Worm (Caenorhabditis elegans) whole organism, early embryonic: ENCODE results near the gene ify-1.
A peak's percentile ranks its signal among the peaks of the same experiment; 100 is the strongest.

Source experiments
- B0310.2 ChIP-seq: sonication (generic microtip); optimal IDR thresholded peaks from 2 replicates; lab custom pipeline; 2016; ENCODE audit warnings: mild to moderate bottlenecking, missing genetic modification characterization, missing compliant biosample characterization
- F13C5.2 ChIP-seq: sonication (generic microtip); optimal IDR thresholded peaks from 2 replicates; lab custom pipeline; 2017; ENCODE audit warnings: mild to moderate bottlenecking, missing genetic modification characterization, inconsistent platforms, missing compliant biosample characterization
- aly-1 ChIP-seq: sonication (generic microtip); optimal IDR thresholded peaks from 2 replicates; lab custom pipeline; 2016; ENCODE audit warnings: missing genetic modification characterization, missing compliant biosample characterization
- ama-1 ChIP-seq: fragments of 150-350 bp; optimal IDR thresholded peaks from 2 replicates; lab custom pipeline; 2014
- ceh-13 ChIP-seq: fragments of 200-800 bp; sonication (Bioruptor generic); optimal IDR thresholded peaks from 2 replicates; lab custom pipeline; 2018; ENCODE audit warnings: mild to moderate bottlenecking, missing genetic modification characterization, missing compliant biosample characterization
- ceh-36 ChIP-seq: sonication (generic microtip); optimal IDR thresholded peaks from 2 replicates; lab custom pipeline; 2016; ENCODE audit warnings: missing genetic modification characterization, inconsistent platforms, missing compliant biosample characterization
- ets-7 ChIP-seq: sonication (generic microtip); optimal IDR thresholded peaks from 2 replicates; lab custom pipeline; 2016; ENCODE audit warnings: missing genotype, missing genetic modification characterization, missing compliant biosample characterization
- flt-1 ChIP-seq: fragments of 200-800 bp; sonication (Bioruptor generic); IDR thresholded peaks from 2 replicates; pipeline ENCODE4 v1.3.6; 2022; ENCODE audit warnings: missing genetic modification characterization, missing compliant biosample characterization
- hmbx-1 ChIP-seq: sonication (generic microtip); optimal IDR thresholded peaks from 2 replicates; lab custom pipeline; 2016; ENCODE audit warnings: mild to moderate bottlenecking, missing genetic modification characterization, missing compliant biosample characterization
- hmg-4 ChIP-seq: fragments of 200-800 bp; sonication (Bioruptor generic); optimal IDR thresholded peaks from 2 replicates; lab custom pipeline; 2018; ENCODE audit warnings: mild to moderate bottlenecking, missing genetic modification characterization, missing compliant biosample characterization
- hnd-1 ChIP-seq: sonication (generic microtip); optimal IDR thresholded peaks from 2 replicates; lab custom pipeline; 2016; ENCODE audit warnings: missing genetic modification characterization, missing compliant biosample characterization
- pes-1 ChIP-seq: fragments of 200-800 bp; sonication (Bioruptor generic); IDR thresholded peaks from 2 replicates; pipeline ENCODE4 v1.3.6; 2022; ENCODE audit warnings: missing genetic modification reagents, missing genetic modification characterization, missing compliant biosample characterization
- scrt-1 ChIP-seq: fragments of 200-800 bp; sonication (Bioruptor generic); IDR thresholded peaks from 2 replicates; pipeline ENCODE4 v1.3.6; 2022; ENCODE audit warnings: missing genetic modification characterization, missing compliant biosample characterization
- sea-1 ChIP-seq: fragments of 200-800 bp; sonication (Bioruptor generic); conservative IDR thresholded peaks from 2 replicates; pipeline ENCODE4 v1.3.6; 2022; ENCODE audit warnings: missing genetic modification characterization, missing compliant biosample characterization
- tbx-11 ChIP-seq: fragments of 200-800 bp; sonication (Bioruptor generic); IDR thresholded peaks from 2 replicates; pipeline ENCODE4 v1.3.6; 2022; ENCODE audit warnings: missing genetic modification characterization, missing compliant biosample characterization
- tbx-37 ChIP-seq: fragments of 200-800 bp; sonication (Bioruptor generic); conservative IDR thresholded peaks from 2 replicates; pipeline ENCODE4 v1.3.6; 2022; ENCODE audit warnings: missing genetic modification reagents, missing genetic modification characterization, missing compliant biosample characterization
- tra-4 ChIP-seq: sonication (generic microtip); optimal IDR thresholded peaks from 2 replicates; lab custom pipeline; 2017; ENCODE audit warnings: missing genetic modification characterization, missing compliant biosample characterization

Gene ify-1

DNA sequence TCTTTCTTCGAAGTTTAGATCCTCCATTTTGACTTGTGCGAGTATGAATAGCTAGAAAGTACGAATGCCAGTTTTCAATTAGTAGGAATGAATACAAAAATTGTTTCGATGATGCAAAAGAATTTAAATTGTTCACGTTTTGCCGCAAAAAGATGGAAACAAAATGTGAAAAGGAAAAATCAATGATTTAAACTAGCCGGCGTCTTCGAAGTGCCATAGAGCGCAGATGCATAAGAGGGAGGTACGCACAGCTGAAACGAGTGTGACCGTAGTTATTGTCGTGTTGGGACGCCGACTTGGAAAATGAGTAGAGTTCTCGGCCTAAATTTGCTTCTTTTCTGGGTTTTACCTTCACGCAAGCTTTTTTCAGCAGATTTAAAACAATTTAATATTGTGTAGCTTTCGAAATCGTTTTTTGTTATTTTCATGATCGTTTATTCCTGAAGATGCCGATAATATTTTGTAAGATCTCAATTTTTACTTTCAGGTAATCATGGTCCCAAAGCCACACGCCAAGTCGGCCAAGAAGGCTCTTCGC lies at the start of gene ify-1, which contains the start of gene rpl-22:
Gene ify-1 (minus strand): TSS at position 51 of the 538 bp plus-strand sequence.
Gene rpl-22 (plus strand): TSS at position 488 of the 538 bp plus-strand sequence.
- peak; percentile 65 for TF ChIP-seq hmg-4 (GFP tag; lab: Kevin White, UChicago)
- TF ChIP-seq flt-1 (GFP tag; lab: Robert Waterston, UW), result peak; percentile 69; the same call in 1 of the 2 replicates
- peak; percentile 56; the same call in 1 of the 2 replicates for TF ChIP-seq tbx-37
- TF ChIP-seq ets-7 (tag; lab: Kevin White, UChicago), result no peak
- TF ChIP-seq F13C5.2 (tag; lab: Kevin White, UChicago), result peak; percentile 83

DNA sequence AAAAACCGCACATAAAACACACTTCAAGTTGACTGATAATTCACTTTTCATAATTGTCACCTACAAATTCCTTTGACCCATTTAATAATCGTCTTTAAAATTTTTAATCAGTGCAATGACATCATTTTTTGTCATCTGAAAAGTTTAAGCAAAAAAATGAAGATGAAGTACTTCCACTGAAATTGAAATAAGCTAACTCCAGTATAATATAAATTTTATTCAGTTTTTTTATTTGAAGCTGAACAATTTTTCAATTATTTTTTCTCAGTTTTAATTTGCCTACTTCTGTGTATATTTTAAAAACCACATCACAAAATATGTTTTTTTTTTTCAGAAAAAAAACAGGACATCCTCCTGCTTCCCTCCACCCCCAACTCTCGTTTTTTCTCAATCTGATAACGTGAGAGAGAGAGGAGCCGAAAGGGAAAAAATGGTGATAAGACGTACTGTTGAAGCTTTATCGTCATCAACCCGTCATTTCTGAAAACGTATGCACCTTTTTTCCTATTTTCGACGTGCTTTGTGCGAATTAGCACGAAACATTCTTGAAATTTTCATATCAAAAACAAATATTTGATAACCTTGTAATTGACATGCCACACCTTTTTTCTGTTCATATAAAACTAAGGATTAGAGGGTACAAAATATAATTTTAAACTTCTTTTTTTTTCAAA lies 48.9 kb upstream of the ify-1 start, which contains the start of the genes C04G6.11 and mpk-2:
Gene C04G6.11 (minus strand): TSS at position 51 of the 674 bp plus-strand sequence.
Gene mpk-2 (plus strand): TSS at position 335 of the 674 bp plus-strand sequence.
- no peak for TF ChIP-seq hmg-4 (GFP tag; lab: Kevin White, UChicago)
- no peak for TF ChIP-seq pes-1

DNA sequence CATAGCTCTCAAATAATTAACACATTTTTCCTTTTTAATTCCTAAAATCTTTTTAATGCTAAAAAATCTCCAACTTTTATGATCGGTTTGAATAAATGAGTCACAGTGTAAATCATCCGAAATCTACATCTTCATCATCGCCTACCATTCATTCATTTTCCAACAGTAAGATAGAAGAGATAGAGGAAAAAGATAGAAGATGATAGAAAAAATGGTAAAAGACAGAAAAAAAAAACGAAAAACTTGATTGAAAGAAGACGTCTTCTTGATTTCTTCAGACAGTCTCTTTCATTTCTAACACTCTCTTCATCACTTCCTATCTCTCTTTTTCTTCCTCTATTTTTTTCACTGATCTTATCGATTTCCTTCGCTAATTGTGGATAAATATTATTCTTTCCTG lies 48.2 kb upstream of the ify-1 start:
- TF ChIP-seq flt-1 (GFP tag; lab: Robert Waterston, UW) (no peak), ceh-36 (tag; lab: Kevin White, UChicago) (no peak), hmg-4 (GFP tag; lab: Kevin White, UChicago) (no peak), F13C5.2 (tag; lab: Kevin White, UChicago) (no peak)

DNA sequence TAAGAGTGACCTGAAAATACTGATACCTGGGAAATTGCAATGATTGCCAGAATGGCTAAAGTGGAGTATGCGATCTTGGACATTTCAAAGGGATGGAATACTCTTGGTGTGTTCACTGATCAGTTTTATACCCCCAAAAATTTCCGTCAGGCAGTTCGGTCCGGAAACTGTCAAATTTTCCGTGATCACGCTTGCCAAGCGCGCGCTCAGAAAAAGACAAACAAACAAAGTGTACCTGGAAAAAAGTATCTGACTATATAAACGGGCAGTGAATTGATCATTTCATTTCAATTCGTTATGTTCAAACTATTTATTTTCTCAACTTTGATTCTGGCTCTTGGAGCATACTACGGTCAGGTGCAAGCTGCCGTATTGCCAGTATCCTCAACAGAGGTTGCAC lies 46.7 kb upstream of the ify-1 start, which contains the start of the genes idpb-3 and idpb-1:
Gene idpb-3 (minus strand): TSS at position 101 of the 400 bp plus-strand sequence.
Gene idpb-1 (plus strand): TSS at position 284 of the 400 bp plus-strand sequence.
- TF ChIP-seq tbx-11 (GFP tag; lab: Robert Waterston, UW) (no peak), tbx-37 (no peak), aly-1 (tag; lab: Kevin White, UChicago) (no peak), hnd-1 (tag; lab: Kevin White, UChicago) (no peak), hmg-4 (GFP tag; lab: Kevin White, UChicago) (no peak), ceh-13 (GFP tag; lab: Kevin White, UChicago) (no peak), ama-1 (lab: Kevin White, UChicago) (no peak)

DNA sequence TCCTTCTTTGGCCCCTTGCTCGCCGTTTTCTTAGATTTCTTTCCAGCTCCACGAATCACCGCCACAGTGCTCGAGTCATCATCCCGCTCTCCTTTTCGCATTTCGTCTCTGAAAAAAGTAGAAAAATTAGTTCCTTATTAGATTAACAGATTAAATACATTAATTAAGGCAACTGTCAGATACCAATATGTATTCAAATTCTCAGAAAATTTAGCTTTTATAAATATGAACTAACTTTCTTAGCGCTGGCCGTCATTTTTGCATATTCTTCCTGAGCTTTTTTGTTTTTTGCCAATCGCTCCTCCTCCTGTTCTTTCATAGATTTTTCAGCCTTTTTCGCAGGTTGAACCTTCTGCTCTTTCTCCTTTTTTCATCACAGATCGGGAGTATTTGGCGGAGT lies 44.7 kb upstream of the ify-1 start, which contains the start of gene C04G6.6:
Gene C04G6.6 (minus strand): TSS at position 101 of the 400 bp plus-strand sequence.
- TF ChIP-seq hnd-1 (tag; lab: Kevin White, UChicago), result no peak
- TF ChIP-seq flt-1 (GFP tag; lab: Robert Waterston, UW), result no peak
- TF ChIP-seq sea-1, result no peak
- TF ChIP-seq scrt-1, result no peak
- TF ChIP-seq B0310.2 (tag; lab: Kevin White, UChicago), result no peak
- no peak for TF ChIP-seq tbx-11 (GFP tag; lab: Robert Waterston, UW)
- no peak for TF ChIP-seq ceh-36 (tag; lab: Kevin White, UChicago)
- no peak for TF ChIP-seq ceh-13 (GFP tag; lab: Kevin White, UChicago)
- TF ChIP-seq tra-4 (tag; lab: Kevin White, UChicago), result no peak
- TF ChIP-seq ama-1 (lab: Kevin White, UChicago), result no peak
- TF ChIP-seq aly-1 (tag; lab: Kevin White, UChicago), result no peak
- no peak for TF ChIP-seq hmbx-1
- TF ChIP-seq hmg-4 (GFP tag; lab: Kevin White, UChicago), result no peak
- TF ChIP-seq pes-1, result no peak
- TF ChIP-seq ets-7 (tag; lab: Kevin White, UChicago), result no peak
- no peak for TF ChIP-seq F13C5.2 (tag; lab: Kevin White, UChicago)

DNA sequence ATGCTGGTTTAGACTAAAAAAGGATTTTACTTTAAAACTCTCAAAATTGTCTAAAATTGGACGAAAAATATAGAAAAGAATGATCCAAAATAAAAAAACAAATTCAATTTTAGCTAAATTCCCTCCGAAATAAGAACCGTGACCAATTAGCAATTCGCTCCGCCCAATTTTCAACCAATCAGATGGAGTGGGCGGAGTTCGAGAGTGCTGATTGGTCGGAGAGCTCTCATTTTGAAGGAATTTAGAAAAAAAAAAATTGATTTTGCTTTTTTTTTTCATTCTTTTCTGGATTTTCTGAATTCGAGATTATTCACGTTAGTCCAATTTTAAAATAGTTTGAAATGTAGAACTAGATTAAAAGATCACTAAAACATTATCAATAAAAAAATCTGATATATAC lies 44.1 kb upstream of the ify-1 start:
- TF ChIP-seq hmg-4 (GFP tag; lab: Kevin White, UChicago) (no peak), hnd-1 (tag; lab: Kevin White, UChicago) (no peak), pes-1 (no peak), B0310.2 (tag; lab: Kevin White, UChicago) (no peak), ceh-36 (tag; lab: Kevin White, UChicago) (no peak), flt-1 (GFP tag; lab: Robert Waterston, UW) (no peak), ets-7 (tag; lab: Kevin White, UChicago) (no peak), aly-1 (tag; lab: Kevin White, UChicago) (no peak), ceh-13 (GFP tag; lab: Kevin White, UChicago) (no peak), tbx-37 (no peak)

DNA sequence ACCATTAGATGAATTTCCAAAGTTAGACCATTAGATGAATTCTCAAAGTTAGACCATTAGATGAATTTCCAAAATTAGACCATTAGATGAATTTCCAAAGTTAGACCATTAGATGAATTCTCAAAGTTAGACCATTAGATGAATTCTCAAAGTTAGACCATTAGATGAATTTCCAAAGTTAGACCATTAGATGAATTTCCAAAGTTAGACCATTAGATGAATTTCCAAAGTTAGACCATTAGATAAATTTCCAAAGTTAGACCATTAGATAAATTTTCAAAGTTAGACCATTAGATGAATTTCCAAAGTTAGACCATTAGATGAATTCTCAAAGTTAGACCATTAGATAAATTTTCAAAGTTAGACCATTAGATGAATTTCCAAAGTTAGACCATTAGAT lies 42.5 kb upstream of the ify-1 start:
- peak; percentile 89 for TF ChIP-seq sea-1
- TF ChIP-seq tbx-37, result peak; percentile 90
- peak; percentile 81 for TF ChIP-seq scrt-1
- peak; percentile 99 for TF ChIP-seq tbx-11 (GFP tag; lab: Robert Waterston, UW)

DNA sequence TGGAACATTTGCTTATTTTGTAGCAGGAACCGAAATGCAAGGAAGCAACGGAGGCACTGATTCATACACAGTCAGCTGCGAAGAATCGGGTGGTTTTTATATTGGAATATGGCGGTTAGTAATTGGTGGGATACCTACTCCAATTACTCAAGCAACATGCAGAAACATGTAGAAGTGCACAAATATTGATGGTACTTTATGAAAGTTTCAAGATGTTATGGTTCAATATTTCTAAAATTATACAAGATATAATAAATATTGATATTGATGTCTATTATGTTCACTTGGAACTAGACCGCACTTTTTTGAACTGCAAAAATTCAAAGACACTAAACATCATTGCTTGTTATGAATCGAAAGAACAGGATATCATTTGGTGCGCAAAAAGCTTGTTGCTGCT lies 39.0 kb upstream of the ify-1 start, which contains the start of gene C04G6.13:
Gene C04G6.13 (plus strand): TSS at position 301 of the 400 bp plus-strand sequence.
- TF ChIP-seq aly-1 (tag; lab: Kevin White, UChicago), result no peak
- no peak for TF ChIP-seq tbx-37
- no peak for TF ChIP-seq pes-1
- no peak for TF ChIP-seq hmg-4 (GFP tag; lab: Kevin White, UChicago)
- no peak for TF ChIP-seq ceh-36 (tag; lab: Kevin White, UChicago)
- no peak for TF ChIP-seq flt-1 (GFP tag; lab: Robert Waterston, UW)
- TF ChIP-seq hnd-1 (tag; lab: Kevin White, UChicago), result no peak
- TF ChIP-seq ets-7 (tag; lab: Kevin White, UChicago), result no peak
- no peak for TF ChIP-seq sea-1
- no peak for TF ChIP-seq tra-4 (tag; lab: Kevin White, UChicago)
- no peak for TF ChIP-seq B0310.2 (tag; lab: Kevin White, UChicago)
- no peak for TF ChIP-seq hmbx-1
- no peak for TF ChIP-seq tbx-11 (GFP tag; lab: Robert Waterston, UW)
- no peak for TF ChIP-seq ceh-13 (GFP tag; lab: Kevin White, UChicago)
- no peak for TF ChIP-seq F13C5.2 (tag; lab: Kevin White, UChicago)
- no peak for TF ChIP-seq ama-1 (lab: Kevin White, UChicago)
- no peak for TF ChIP-seq scrt-1
